Worm (Caenorhabditis elegans) whole organism, L4/young adult: ENCODE measurements around the gene cpg-4.

Source experiments
- dao-5 ChIP-seq: sonication (generic microtip); optimal IDR thresholded peaks from 2 replicates; lab custom pipeline; 2016; ENCODE audit warnings: missing genotype, missing genetic modification characterization, moderate library complexity, missing compliant biosample characterization
- him-1 ChIP-seq: sonication (generic microtip); optimal IDR thresholded peaks from 2 replicates; lab custom pipeline; 2016; ENCODE audit warnings: missing genotype, missing genetic modification reagents, missing genetic modification characterization, missing compliant biosample characterization

ce11 chrV:5983380-5983779 is 12.8 kb upstream of the cpg-4 start, which contains the start of gene dhs-16:
- TF ChIP-seq him-1 (tag; lab: Kevin White, UChicago) (no peak), dao-5 (no peak)
